Fruit fly (Drosophila melanogaster) whole organism, pupa: Measurements from ENCODE around the gene CG31792.

Source experiments
- CG10348 ChIP-seq: fragments of 200-800 bp; sonication (Bioruptor generic); IDR thresholded peaks from 2 replicates; pipeline ENCODE4 v1.3.6; 2022; ENCODE audit warnings: missing biosample characterization, missing genetic modification characterization
- CG12605 ChIP-seq: fragments of 200-800 bp; sonication (Bioruptor generic); IDR thresholded peaks from 2 replicates; pipeline ENCODE4 v1.3.6; 2022; ENCODE audit warnings: missing biosample characterization, missing genetic modification characterization
- CG13204 ChIP-seq: fragments of 200-800 bp; sonication (Bioruptor generic); optimal IDR thresholded peaks from 2 replicates; lab custom pipeline; 2018; ENCODE audit warnings: missing biosample characterization, mild to moderate bottlenecking, missing genetic modification characterization, moderate library complexity
- CG14655 ChIP-seq: fragments of 200-800 bp; sonication (Bioruptor generic); optimal IDR thresholded peaks from 3 replicates; lab custom pipeline; 2017; ENCODE audit warnings: mild to moderate bottlenecking, missing biosample characterization, missing genetic modification reagents, missing genetic modification characterization
- CG15710 ChIP-seq: fragments of 200-800 bp; sonication (Bioruptor generic); optimal IDR thresholded peaks from 2 replicates; lab custom pipeline; 2018; ENCODE audit warnings: missing biosample characterization, mild to moderate bottlenecking, missing genetic modification characterization, moderate library complexity
- CG17806 ChIP-seq: fragments of 200-800 bp; sonication (Bioruptor generic); optimal IDR thresholded peaks from 2 replicates; lab custom pipeline; 2018; ENCODE audit warnings: missing biosample characterization, mild to moderate bottlenecking, missing genetic modification characterization, moderate library complexity
- CG32121 ChIP-seq: fragments of 200-800 bp; sonication (Bioruptor generic); IDR thresholded peaks from 2 replicates; pipeline ENCODE4 v1.3.6; 2022; ENCODE audit warnings: missing biosample characterization, missing genetic modification characterization
- CG34367 ChIP-seq: fragments of 200-800 bp; sonication (Bioruptor generic); optimal IDR thresholded peaks from 2 replicates; lab custom pipeline; 2018; ENCODE audit warnings: missing biosample characterization, mild to moderate bottlenecking, missing genetic modification characterization
- CG4496 ChIP-seq: fragments of 200-800 bp; sonication (Bioruptor generic); IDR thresholded peaks from 3 replicates; pipeline ENCODE4 v1.3.6; 2022; ENCODE audit warnings: missing biosample characterization, missing genetic modification characterization
- CG8159 ChIP-seq: fragments of 200-800 bp; sonication (Bioruptor generic); optimal IDR thresholded peaks from 3 replicates; lab custom pipeline; 2018; ENCODE audit warnings: missing biosample characterization, mild to moderate bottlenecking, missing genetic modification characterization, moderate library complexity
- CG8301 ChIP-seq: fragments of 200-800 bp; sonication (Bioruptor generic); optimal IDR thresholded peaks from 2 replicates; lab custom pipeline; 2018; ENCODE audit warnings: missing biosample characterization, mild to moderate bottlenecking, missing genetic modification characterization
- CG9948 ChIP-seq: fragments of 200-800 bp; sonication (Bioruptor generic); optimal IDR thresholded peaks from 2 replicates; lab custom pipeline; 2018; ENCODE audit warnings: missing biosample characterization, mild to moderate bottlenecking, missing genetic modification characterization, moderate library complexity
- D1 ChIP-seq: fragments of 200-800 bp; sonication (Bioruptor generic); optimal IDR thresholded peaks from 2 replicates; lab custom pipeline; 2018; ENCODE audit warnings: missing biosample characterization, mild to moderate bottlenecking, missing genetic modification characterization, moderate library complexity
- EcR ChIP-seq: fragments of 200-800 bp; sonication (Bioruptor generic); optimal IDR thresholded peaks from 3 replicates; lab custom pipeline; 2019; ENCODE audit warnings: missing biosample characterization, missing genetic modification characterization, mild to moderate bottlenecking, moderate library complexity, missing genetic modification reagents
- Ets98B ChIP-seq: fragments of 200-800 bp; sonication (Bioruptor generic); IDR thresholded peaks from 2 replicates; pipeline ENCODE4 v1.3.6; 2022; ENCODE audit warnings: missing biosample characterization, missing genetic modification characterization
- Pif1A ChIP-seq: fragments of 200-800 bp; sonication (Bioruptor generic); optimal IDR thresholded peaks from 3 replicates; lab custom pipeline; 2016; ENCODE audit warnings: missing biosample characterization, missing genetic modification characterization
- Pif1B ChIP-seq: fragments of 200-800 bp; sonication (Bioruptor generic); optimal IDR thresholded peaks from 3 replicates; lab custom pipeline; 2016; ENCODE audit warnings: missing biosample characterization, missing genetic modification characterization
- Snoo ChIP-seq: fragments of 200-800 bp; sonication (Bioruptor generic); optimal IDR thresholded peaks from 3 replicates; lab custom pipeline; 2017; ENCODE audit warnings: missing biosample characterization, mild to moderate bottlenecking, missing genetic modification characterization, inconsistent platforms
- fd96Ca ChIP-seq: fragments of 200-800 bp; sonication (Bioruptor generic); IDR thresholded peaks from 3 replicates; pipeline ENCODE4 v1.3.6; 2022; ENCODE audit warnings: missing biosample characterization, missing genetic modification characterization
- gl ChIP-seq: fragments of 200-800 bp; sonication (Bioruptor generic); optimal IDR thresholded peaks from 2 replicates; lab custom pipeline; 2018; ENCODE audit warnings: missing biosample characterization, mild to moderate bottlenecking, missing genetic modification characterization
- rn ChIP-seq: fragments of 200-800 bp; sonication (Bioruptor generic); IDR thresholded peaks from 2 replicates; pipeline ENCODE4 v1.3.6; 2022; ENCODE audit warnings: missing biosample characterization, missing genetic modification characterization

The CG31792 gene

dm6 chr2L:18976749-18977148 is 20.5 kb upstream of the CG31792 start:
- TF ChIP-seq CG9948 (no peak), D1 (tag; lab: Kevin White, UChicago) (no peak), CG12605 (GFP tag; lab: Robert Waterston, UW) (no peak)
- TF ChIP-seq, all 21 proteins: peak for 0

dm6 chr2L:18978923-18979322 is 18.3 kb upstream of the CG31792 start:
- no peak for TF ChIP-seq CG8159 (tag; lab: Kevin White, UChicago)
- no peak for TF ChIP-seq CG4496 (GFP tag; lab: Robert Waterston, UW)
- TF ChIP-seq fd96Ca (GFP tag; lab: Robert Waterston, UW) = no peak
- TF ChIP-seq CG32121 = no peak
- TF ChIP-seq CG17806 (tag; lab: Kevin White, UChicago) = no peak
- no peak for TF ChIP-seq CG14655 (GFP tag; lab: Kevin White, UChicago)

DNA sequence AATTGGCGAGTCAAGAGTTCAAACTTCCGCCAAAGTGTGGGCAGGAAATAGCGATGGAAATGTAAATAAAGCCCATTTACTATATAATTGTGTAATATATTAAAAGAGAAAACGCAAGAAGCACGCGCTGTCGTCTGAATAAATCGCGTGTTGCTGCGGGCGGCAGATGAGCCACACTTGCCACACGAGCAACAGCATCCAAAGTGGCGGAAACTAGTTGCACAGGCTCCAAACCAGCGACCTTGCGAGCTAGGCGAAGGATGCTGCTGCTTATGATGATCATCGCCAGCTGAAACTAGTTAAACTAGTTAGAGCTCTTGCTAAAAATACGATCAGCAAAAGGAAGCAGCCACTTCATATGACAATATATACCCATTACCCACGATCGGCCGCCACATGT is 17.8 kb upstream of the CG31792 start:
- no peak for TF ChIP-seq CG15710 (tag; lab: Kevin White, UChicago)
- no peak for TF ChIP-seq CG14655 (GFP tag; lab: Kevin White, UChicago)
- no peak for TF ChIP-seq CG4496 (GFP tag; lab: Robert Waterston, UW)
- peak; percentile 52 for TF ChIP-seq EcR (GFP tag; lab: Kevin White, UChicago)
- no peak for TF ChIP-seq Pif1B (GFP tag; lab: Kevin White, UChicago)

DNA sequence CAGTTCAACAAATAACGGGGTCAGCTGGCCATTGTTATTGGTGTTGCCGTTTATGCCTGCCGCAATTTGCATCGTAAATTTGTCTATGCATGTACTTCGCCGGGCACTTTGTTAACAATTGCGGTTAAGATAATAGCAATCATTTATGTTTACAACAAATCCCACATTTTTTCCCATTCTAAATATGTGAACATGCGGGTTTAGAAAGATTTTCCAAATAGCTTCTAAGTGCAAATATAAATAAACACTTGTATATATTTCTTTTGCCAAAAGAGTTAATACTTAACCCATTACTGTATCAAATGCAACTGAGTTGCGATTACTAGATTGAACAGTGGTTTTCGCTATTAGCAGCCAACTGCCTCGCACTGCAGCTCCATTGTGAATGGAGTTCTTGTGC is 16.3 kb upstream of the CG31792 start:
- TF ChIP-seq CG34367 (tag; lab: Kevin White, UChicago) (no peak), Ets98B (peak; percentile 47; the same call in 1 of the 2 replicates), CG4496 (GFP tag; lab: Robert Waterston, UW) (peak; percentile 71), CG8301 (tag; lab: Kevin White, UChicago) (peak; percentile 29), CG14655 (GFP tag; lab: Kevin White, UChicago) (peak; percentile 26)
- TF ChIP-seq, all 21 proteins: peak for 4

dm6 chr2L:18981484-18981883 is 15.8 kb upstream of the CG31792 start:
- TF ChIP-seq CG10348 (no peak), Pif1B (GFP tag; lab: Kevin White, UChicago) (no peak), CG8159 (tag; lab: Kevin White, UChicago) (no peak), CG14655 (GFP tag; lab: Kevin White, UChicago) (no peak), gl (tag; lab: Kevin White, UChicago) (no peak), CG15710 (tag; lab: Kevin White, UChicago) (no peak), rn (GFP tag; lab: Robert Waterston, UW) (no peak), fd96Ca (GFP tag; lab: Robert Waterston, UW) (no peak), CG17806 (tag; lab: Kevin White, UChicago) (no peak), D1 (tag; lab: Kevin White, UChicago) (no peak)

DNA sequence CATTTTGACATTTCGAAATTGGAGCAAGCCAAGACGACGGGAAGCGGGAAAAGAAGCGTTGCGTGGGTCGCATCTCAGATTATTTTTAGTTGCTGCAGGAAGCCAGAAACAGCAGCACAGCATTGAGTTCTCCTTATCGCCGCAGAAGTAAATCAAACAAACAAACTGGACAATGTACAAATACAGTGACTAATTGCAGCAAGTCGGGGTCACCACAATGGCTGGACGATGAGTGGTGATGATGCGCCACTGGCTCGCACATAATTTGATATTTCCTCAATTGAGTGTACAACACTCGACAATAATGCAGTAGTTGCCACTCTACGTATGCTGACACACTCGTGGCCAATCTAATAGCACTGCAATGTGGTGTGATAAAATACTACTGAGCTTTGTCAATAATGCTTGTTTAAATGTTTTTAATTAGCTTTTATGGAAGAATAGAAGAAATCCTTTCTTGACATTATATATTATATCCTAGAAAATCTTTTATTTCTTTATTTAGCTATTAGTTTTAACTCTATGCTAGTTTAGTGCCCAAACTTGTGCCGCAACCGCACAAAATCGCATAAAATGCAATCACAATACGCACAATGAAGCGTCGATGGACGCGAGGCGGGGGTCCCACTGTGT is 15.2 kb upstream of the CG31792 start:
- peak; percentile 70 for TF ChIP-seq Pif1B (GFP tag; lab: Kevin White, UChicago)
- 0 out of 2 replicates have a peak, but pooled peaks have one; percentile 20 for TF ChIP-seq CG10348
- peak; percentile 75 for TF ChIP-seq Pif1A
- peak; percentile 33 for TF ChIP-seq EcR (GFP tag; lab: Kevin White, UChicago)
- peak; percentile 77 for TF ChIP-seq CG17806 (tag; lab: Kevin White, UChicago)
- no peak for TF ChIP-seq D1 (tag; lab: Kevin White, UChicago)
- peak; percentile 80 for TF ChIP-seq CG14655 (GFP tag; lab: Kevin White, UChicago)
- TF ChIP-seq gl (tag; lab: Kevin White, UChicago) = no peak
- peak; percentile 89 for TF ChIP-seq CG32121
- peak; percentile 64; the same call in 1 of the 2 replicates for TF ChIP-seq CG12605 (GFP tag; lab: Robert Waterston, UW)
- peak; percentile 65 for TF ChIP-seq CG34367 (tag; lab: Kevin White, UChicago)
- peak; percentile 27 for TF ChIP-seq CG13204
- peak; percentile 77 for TF ChIP-seq CG8159 (tag; lab: Kevin White, UChicago)
- peak; percentile 87 for TF ChIP-seq CG4496 (GFP tag; lab: Robert Waterston, UW)
- TF ChIP-seq fd96Ca (GFP tag; lab: Robert Waterston, UW) = peak; percentile 74
- peak; percentile 84 for TF ChIP-seq Ets98B
- TF ChIP-seq rn (GFP tag; lab: Robert Waterston, UW) = peak; percentile 58; the same call in 1 of the 2 replicates
- TF ChIP-seq CG15710 (tag; lab: Kevin White, UChicago) = peak; percentile 74
- TF ChIP-seq CG8301 (tag; lab: Kevin White, UChicago) = peak; percentile 79
- TF ChIP-seq CG9948 = peak; percentile 77
- TF ChIP-seq Snoo (tag; lab: Kevin White, UChicago) = no peak
